Fruit fly (Drosophila melanogaster) whole organism, embryonic: ENCODE measurements around the gene Tsf2.

Source experiments
- Atf-2 ChIP-seq: fragments of 200-800 bp; sonication (Bioruptor generic); optimal IDR thresholded peaks from 2 replicates; lab custom pipeline; 2016; ENCODE audit warnings: missing biosample characterization, missing genetic modification characterization
- CG10366 ChIP-seq: fragments of 200-800 bp; sonication (Bioruptor generic); IDR thresholded peaks from 2 replicates; pipeline ENCODE4 v1.3.6; 2022; ENCODE audit warnings: missing biosample characterization, missing genetic modification characterization
- CG11504 ChIP-seq: fragments of 200-800 bp; sonication (Bioruptor generic); optimal IDR thresholded peaks from 3 replicates; lab custom pipeline; 2019; ENCODE audit warnings: missing biosample characterization, mild to moderate bottlenecking, missing genetic modification characterization, moderate library complexity
- CG13296 ChIP-seq: fragments of 200-800 bp; sonication (Bioruptor generic); optimal IDR thresholded peaks from 3 replicates; lab custom pipeline; 2018; ENCODE audit warnings: missing biosample characterization, mild to moderate bottlenecking, missing genetic modification characterization
- CG15514 ChIP-seq: fragments of 200-800 bp; sonication (Bioruptor generic); optimal IDR thresholded peaks from 3 replicates; lab custom pipeline; 2017; ENCODE audit warnings: missing biosample characterization, missing genetic modification characterization, mild to moderate bottlenecking, moderate library complexity, missing genetic modification reagents
- CG1602 ChIP-seq: fragments of 200-800 bp; sonication (Bioruptor generic); optimal IDR thresholded peaks from 3 replicates; lab custom pipeline; 2016; ENCODE audit warnings: missing biosample characterization, missing genetic modification characterization
- CG17802 ChIP-seq: fragments of 200-800 bp; sonication (Bioruptor generic); optimal IDR thresholded peaks from 2 replicates; lab custom pipeline; 2018; ENCODE audit warnings: missing biosample characterization, mild to moderate bottlenecking, missing genetic modification characterization, moderate library complexity
- CG1792 ChIP-seq: fragments of 200-800 bp; sonication (Bioruptor generic); optimal IDR thresholded peaks from 2 replicates; lab custom pipeline; 2016; ENCODE audit warnings: missing biosample characterization, missing genetic modification characterization
- CG18011 ChIP-seq: fragments of 200-800 bp; sonication (Bioruptor generic); optimal IDR thresholded peaks from 2 replicates; lab custom pipeline; 2017; ENCODE audit warnings: missing biosample characterization, missing genetic modification characterization, mild to moderate bottlenecking, moderate library complexity, missing genotype
- CG2202 ChIP-seq: fragments of 200-800 bp; sonication (Bioruptor generic); optimal IDR thresholded peaks from 2 replicates; lab custom pipeline; 2018; ENCODE audit warnings: missing biosample characterization, mild to moderate bottlenecking, missing genetic modification characterization
- CG31224 ChIP-seq: fragments of 200-800 bp; sonication (Bioruptor generic); IDR thresholded peaks from 2 replicates; pipeline ENCODE4 v1.3.6; 2022; ENCODE audit warnings: missing biosample characterization, missing genetic modification characterization
- CG3281 ChIP-seq: fragments of 200-800 bp; sonication (Bioruptor generic); optimal IDR thresholded peaks from 3 replicates; lab custom pipeline; 2017; ENCODE audit warnings: missing biosample characterization, mild to moderate bottlenecking, missing genetic modification characterization
- CG3995 ChIP-seq: fragments of 200-800 bp; sonication (Bioruptor generic); optimal IDR thresholded peaks from 3 replicates; lab custom pipeline; 2016; ENCODE audit warnings: missing biosample characterization, missing genetic modification characterization
- CG4360 ChIP-seq: fragments of 200-800 bp; sonication (Bioruptor generic); IDR thresholded peaks from 2 replicates; pipeline ENCODE4 v1.3.6; 2022; ENCODE audit warnings: missing biosample characterization, missing genetic modification characterization
- CG6683 ChIP-seq: fragments of 200-800 bp; sonication (Bioruptor generic); optimal IDR thresholded peaks from 2 replicates; lab custom pipeline; 2017; ENCODE audit warnings: missing biosample characterization, mild to moderate bottlenecking, missing genetic modification characterization, missing genetic modification reagents
- CG8089 ChIP-seq: fragments of 200-800 bp; sonication (Bioruptor generic); optimal IDR thresholded peaks from 3 replicates; lab custom pipeline; 2016; ENCODE audit warnings: missing biosample characterization, missing genetic modification characterization
- CG9609 ChIP-seq: fragments of 200-800 bp; sonication (Bioruptor generic); optimal IDR thresholded peaks from 3 replicates; lab custom pipeline; 2016; ENCODE audit warnings: missing biosample characterization, missing genetic modification characterization
- CG9876 ChIP-seq: fragments of 200-800 bp; sonication (Bioruptor generic); optimal IDR thresholded peaks from 2 replicates; lab custom pipeline; 2016; ENCODE audit warnings: missing biosample characterization, missing genetic modification characterization
- CTCF ChIP-seq: fragments of 200-800 bp; sonication (Bioruptor generic); optimal IDR thresholded peaks from 2 replicates; lab custom pipeline; 2017; ENCODE audit warnings: missing biosample characterization, mild to moderate bottlenecking, missing genetic modification characterization, moderate library complexity
- D ChIP-seq, 2 experiments: fragments of 200-800 bp in 1 of 2; fragments of >200 bp in 1 of 2; sonication (Bioruptor generic) in 1 of 2; optimal IDR thresholded peaks; 2 replicates in 1 of 2; 3 replicates in 1 of 2; lab custom pipeline; 2017; ENCODE audit warnings: mild to moderate bottlenecking in 1 of 2, missing biosample characterization in 1 of 2, missing genetic modification characterization in 1 of 2, missing genetic modification reagents in 1 of 2
- Dfd ChIP-seq, 2 experiments: fragments of >200 bp; optimal IDR thresholded peaks; 2 replicates each; lab custom pipeline; 2017; ENCODE audit warnings: missing biosample characterization in 2 of 2, missing genetic modification characterization in 2 of 2
- Dref ChIP-seq: fragments of 200-800 bp; sonication (Bioruptor generic); IDR thresholded peaks from 2 replicates; pipeline ENCODE4 v1.3.6; 2022; ENCODE audit warnings: missing biosample characterization, missing genetic modification characterization
- Drgx ChIP-seq: fragments of 200-800 bp; sonication (Bioruptor generic); IDR thresholded peaks from 2 replicates; pipeline ENCODE4 v1.3.6; 2022; ENCODE audit warnings: missing biosample characterization, missing genetic modification characterization
- Elba2 ChIP-seq: fragments of 200-800 bp; sonication (Bioruptor generic); optimal IDR thresholded peaks from 3 replicates; lab custom pipeline; 2016; ENCODE audit warnings: missing biosample characterization, missing genetic modification characterization
- HmgZ ChIP-seq: fragments of 200-800 bp; sonication (Bioruptor generic); optimal IDR thresholded peaks from 2 replicates; lab custom pipeline; 2018; ENCODE audit warnings: missing biosample characterization, mild to moderate bottlenecking, missing genetic modification characterization
- Hr3 ChIP-seq: fragments of 200-800 bp; sonication (Bioruptor generic); optimal IDR thresholded peaks from 3 replicates; lab custom pipeline; 2016; ENCODE audit warnings: missing biosample characterization, missing genetic modification characterization
- Mad ChIP-seq: fragments of 200-800 bp; sonication (Bioruptor generic); optimal IDR thresholded peaks from 2 replicates; lab custom pipeline; 2016; ENCODE audit warnings: missing biosample characterization, missing genetic modification characterization
- Meics ChIP-seq: fragments of 200-800 bp; sonication (Bioruptor generic); optimal IDR thresholded peaks from 2 replicates; lab custom pipeline; 2017; ENCODE audit warnings: missing biosample characterization, mild to moderate bottlenecking, missing genetic modification characterization
- Scr ChIP-seq: fragments of 200-800 bp; sonication (Bioruptor generic); IDR thresholded peaks from 2 replicates; pipeline ENCODE4 v1.3.6; 2022; ENCODE audit warnings: missing biosample characterization, missing genetic modification characterization; ENCODE audit not compliant: partially characterized antibody
- Six4 ChIP-seq: fragments of 200-800 bp; sonication (Bioruptor generic); optimal IDR thresholded peaks from 2 replicates; lab custom pipeline; 2016; ENCODE audit warnings: missing biosample characterization, missing genetic modification characterization
- Sry-β ChIP-seq: fragments of 200-800 bp; sonication (Bioruptor generic); optimal IDR thresholded peaks from 2 replicates; lab custom pipeline; 2018; ENCODE audit warnings: missing biosample characterization, mild to moderate bottlenecking, missing genetic modification characterization, moderate library complexity
- ac ChIP-seq: fragments of 200-800 bp; sonication (Bioruptor generic); optimal IDR thresholded peaks from 3 replicates; lab custom pipeline; 2017; ENCODE audit warnings: missing biosample characterization, mild to moderate bottlenecking, missing genetic modification characterization
- aop ChIP-seq: fragments of 200-800 bp; sonication (Bioruptor generic); IDR thresholded peaks from 2 replicates; pipeline ENCODE4 v1.3.6; 2022; ENCODE audit warnings: missing biosample characterization, missing genetic modification characterization
- ara ChIP-seq: fragments of 200-800 bp; sonication (Bioruptor generic); IDR thresholded peaks from 2 replicates; pipeline ENCODE4 v1.3.6; 2022; ENCODE audit warnings: missing biosample characterization, missing genetic modification characterization
- bbx ChIP-seq: fragments of 200-800 bp; sonication (Bioruptor generic); IDR thresholded peaks from 2 replicates; pipeline ENCODE4 v1.3.6; 2022; ENCODE audit warnings: missing biosample characterization, missing genetic modification characterization; ENCODE audit not compliant: partially characterized antibody
- btn ChIP-seq: fragments of 200-800 bp; sonication (Bioruptor generic); optimal IDR thresholded peaks from 2 replicates; lab custom pipeline; 2016; ENCODE audit warnings: missing biosample characterization, missing genetic modification characterization
- crp ChIP-seq, 2 experiments: fragments of 200-800 bp; sonication (Bioruptor generic); optimal IDR thresholded peaks; 2 replicates in 1 of 2; 3 replicates in 1 of 2; lab custom pipeline; 2017; ENCODE audit warnings: missing biosample characterization in 2 of 2, missing genetic modification characterization in 2 of 2, mild to moderate bottlenecking in 1 of 2, moderate library complexity in 1 of 2
- dan ChIP-seq: fragments of 200-800 bp; sonication (Bioruptor generic); IDR thresholded peaks from 2 replicates; pipeline ENCODE4 v1.3.6; 2022; ENCODE audit warnings: missing biosample characterization, missing genetic modification characterization
- dmrt11E ChIP-seq: fragments of 200-800 bp; sonication (Bioruptor generic); optimal IDR thresholded peaks from 3 replicates; lab custom pipeline; 2018; ENCODE audit warnings: missing biosample characterization, mild to moderate bottlenecking, missing genetic modification characterization, moderate library complexity
- ewg ChIP-seq: fragments of 200-800 bp; sonication (Bioruptor generic); optimal IDR thresholded peaks from 3 replicates; lab custom pipeline; 2017; ENCODE audit warnings: mild to moderate bottlenecking, missing biosample characterization, missing genetic modification reagents, missing genetic modification characterization
- hth ChIP-seq: fragments of >200 bp; optimal IDR thresholded peaks from 2 replicates; lab custom pipeline; 2017; ENCODE audit warnings: inconsistent platforms
- nom ChIP-seq: fragments of 200-800 bp; sonication (Bioruptor generic); optimal IDR thresholded peaks from 2 replicates; lab custom pipeline; 2017; ENCODE audit warnings: missing biosample characterization, missing genetic modification characterization, mild to moderate bottlenecking, moderate library complexity, missing genetic modification reagents
- oc ChIP-seq: fragments of 200-800 bp; sonication (Bioruptor generic); optimal IDR thresholded peaks from 2 replicates; lab custom pipeline; 2018; ENCODE audit warnings: missing biosample characterization, mild to moderate bottlenecking, missing genetic modification characterization, moderate library complexity
- pb ChIP-seq: fragments of 200-800 bp; sonication (Bioruptor generic); optimal IDR thresholded peaks from 3 replicates; lab custom pipeline; 2016; ENCODE audit warnings: missing biosample characterization, missing genetic modification characterization
- repo ChIP-seq: fragments of 200-800 bp; sonication (Bioruptor generic); optimal IDR thresholded peaks from 2 replicates; lab custom pipeline; 2016; ENCODE audit warnings: missing biosample characterization, missing genetic modification characterization
- run ChIP-seq: fragments of 200-800 bp; sonication (Bioruptor generic); optimal IDR thresholded peaks from 3 replicates; lab custom pipeline; 2018; ENCODE audit warnings: missing biosample characterization, mild to moderate bottlenecking, missing genetic modification characterization
- sug ChIP-seq: fragments of 200-800 bp; optimal IDR thresholded peaks from 2 replicates; lab custom pipeline; 2019; ENCODE audit warnings: missing biosample characterization, mild to moderate bottlenecking, missing genetic modification characterization, moderate library complexity
- tap ChIP-seq: fragments of 200-800 bp; optimal IDR thresholded peaks from 3 replicates; lab custom pipeline; 2019; ENCODE audit warnings: missing biosample characterization, mild to moderate bottlenecking, missing genetic modification characterization, moderate library complexity
- vfl ChIP-seq: fragments of 200-800 bp; sonication (Bioruptor generic); optimal IDR thresholded peaks from 2 replicates; lab custom pipeline; 2016; ENCODE audit warnings: missing biosample characterization, missing genetic modification characterization
- zfh1 ChIP-seq: fragments of 200-800 bp; sonication (Bioruptor generic); IDR thresholded peaks from 3 replicates; pipeline ENCODE4 v1.3.6; 2022; ENCODE audit warnings: missing biosample characterization, missing genetic modification characterization

The Tsf2 gene

DNA sequence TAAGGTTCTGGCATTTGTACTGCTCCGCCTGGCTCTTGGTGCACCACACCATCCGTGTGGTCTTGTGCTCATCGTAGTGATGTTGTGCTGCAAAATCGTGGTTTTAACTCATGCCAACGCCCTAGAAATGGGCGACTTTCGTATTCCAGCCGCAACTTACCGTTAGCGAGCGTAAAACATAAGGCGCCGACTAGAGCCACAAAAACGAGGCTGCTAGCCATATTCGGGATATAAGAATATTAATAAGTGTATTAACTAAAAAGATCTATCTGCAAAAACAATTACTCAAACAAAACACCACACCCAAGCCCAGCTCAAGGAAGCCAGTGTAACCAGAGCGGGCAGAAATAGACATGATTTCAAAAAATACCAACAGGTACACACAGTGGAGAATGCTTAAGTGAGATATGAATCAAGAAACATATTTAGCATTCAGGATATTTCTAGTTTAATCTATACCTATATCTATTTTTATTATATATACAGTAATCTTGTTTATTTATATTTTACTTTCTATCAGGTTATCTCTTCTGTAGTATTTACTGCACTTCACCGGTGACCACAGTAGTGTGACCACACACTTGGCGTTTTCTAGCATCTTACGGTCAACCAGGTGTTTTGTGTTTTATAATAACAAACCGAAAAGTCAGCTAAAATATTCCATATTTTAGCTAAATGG, at the start of gene Tsf2, which contains the start of gene CG34242 (continued):
- TF ChIP-seq dan (GFP tag; lab: Robert Waterston, UW) = peak; percentile 84
- no peak for TF ChIP-seq btn (GFP tag; lab: Kevin White, UChicago)
- peak; percentile 77 for TF ChIP-seq sug (tag; lab: Kevin White, UChicago)
- no peak for TF ChIP-seq Elba2 (GFP tag; lab: Kevin White, UChicago)
- peak; percentile 95 for TF ChIP-seq Drgx (GFP tag; lab: Robert Waterston, UW)
- no peak for TF ChIP-seq Atf-2 (GFP tag; lab: Kevin White, UChicago)
- TF ChIP-seq nom (GFP tag; lab: Kevin White, UChicago) = peak; percentile 58
- no peak for TF ChIP-seq run (tag; lab: Kevin White, UChicago)
- peak; percentile 42 for TF ChIP-seq CG17802 (tag; lab: Kevin White, UChicago)
- TF ChIP-seq Dfd (GFP tag; optimal IDR thresholded peaks at IDR 0.05; lab: Kevin White, UChicago) = no peak
- TF ChIP-seq ara (GFP tag; lab: Robert Waterston, UW) = peak; percentile 95
- TF ChIP-seq dmrt11E (tag; lab: Kevin White, UChicago) = no peak
- peak; percentile 71 for TF ChIP-seq CG3281 (GFP tag; lab: Kevin White, UChicago)
- TF ChIP-seq tap (tag; lab: Kevin White, UChicago) = no peak
- TF ChIP-seq Mad = no peak
- no peak for TF ChIP-seq vfl (GFP tag; lab: Kevin White, UChicago)
- peak; percentile 71 for TF ChIP-seq Six4
- TF ChIP-seq Hr3 = no peak
- TF ChIP-seq bbx (GFP tag; lab: Robert Waterston, UW) = no peak
- peak; percentile 88 for TF ChIP-seq Meics (GFP tag; lab: Kevin White, UChicago)
- no peak for TF ChIP-seq CG2202 (tag; lab: Kevin White, UChicago)
- TF ChIP-seq CG18011 (GFP tag; lab: Kevin White, UChicago) = no peak
- peak; percentile 3 for TF ChIP-seq CG1602 (GFP tag; lab: Kevin White, UChicago)
- TF ChIP-seq CG10366 (GFP tag; lab: Robert Waterston, UW) = no peak; the same call in 1 of the 2 replicates
- TF ChIP-seq CG15514 (GFP tag; lab: Kevin White, UChicago) = peak; percentile 90
- no peak for TF ChIP-seq Dref (GFP tag; lab: Robert Waterston, UW)
- TF ChIP-seq CTCF (GFP tag; lab: Kevin White, UChicago) = peak; percentile 10
- TF ChIP-seq oc (tag; lab: Kevin White, UChicago) = no peak
- TF ChIP-seq CG8089 = no peak
- TF ChIP-seq Scr (GFP tag; lab: Robert Waterston, UW) = no peak; the same call in 1 of the 2 replicates
- peak; percentile 93 for TF ChIP-seq zfh1 (GFP tag; lab: Robert Waterston, UW)
- no peak for TF ChIP-seq CG1792 (GFP tag; lab: Kevin White, UChicago)
- no peak for TF ChIP-seq ac (GFP tag; lab: Kevin White, UChicago)
- peak; percentile 11 for TF ChIP-seq HmgZ
- TF ChIP-seq CG9876 (GFP tag; lab: Kevin White, UChicago) = no peak
- TF ChIP-seq crp (GFP tag; optimal IDR thresholded peaks at IDR 0.05; lab: Kevin White, UChicago) = peak in 1 of 2 experiments; percentile 70
- TF ChIP-seq CG3995 = peak; percentile 61
- no peak for TF ChIP-seq Sry-β (GFP tag; lab: Kevin White, UChicago)
- TF ChIP-seq pb (GFP tag; lab: Kevin White, UChicago) = no peak
- peak; percentile 63 for TF ChIP-seq CG4360
- TF ChIP-seq aop (GFP tag; lab: Robert Waterston, UW) = no peak
- no peak for TF ChIP-seq CG9609
- TF ChIP-seq ewg (GFP tag; lab: Kevin White, UChicago) = no peak
- no peak for TF ChIP-seq repo (GFP tag; lab: Kevin White, UChicago)
- TF ChIP-seq CG13296 = peak; percentile 78
- peak; percentile 91 for TF ChIP-seq CG11504 (tag; lab: Kevin White, UChicago)
- peak; percentile 58 for TF ChIP-seq CG6683 (GFP tag; lab: Kevin White, UChicago)
- peak; percentile 67 for TF ChIP-seq CG31224
- TF ChIP-seq hth (lab: Kevin White, UChicago) = no peak
- no peak for TF ChIP-seq D (optimal IDR thresholded peaks at IDR 0.05; lab: Kevin White, UChicago)
- peak; percentile 66 for TF ChIP-seq D (GFP tag; optimal IDR thresholded peaks at IDR 0.05; lab: Kevin White, UChicago)
